Worm (Caenorhabditis elegans): ENCODE measurements around the gene F54D10.5.

ce11 chrII:3779463-3779862, 28.5 kb downstream of the F54D10.5 start, which contains the start of gene T24E12.11:
- no peak for TF ChIP-seq lin-11 (tag; optimal IDR thresholded peaks at IDR 0.05)
- no peak for TF ChIP-seq blmp-1 (tag; optimal IDR thresholded peaks at IDR 0.05; ENCODE audit: insufficient read depth)
- no peak for TF ChIP-seq ama-1 (optimal IDR thresholded peaks at IDR 0.05)
- no peak for TF ChIP-seq ztf-4 (tag; optimal IDR thresholded peaks at IDR 0.05)
- TF ChIP-seq skn-1 (tag; optimal IDR thresholded peaks at IDR 0.05): no peak

Data from whole organism, L2 larva.